Fruit fly (Drosophila melanogaster): Measurements from ENCODE around the gene CG3726.

The CG3726 gene

dm6 chrX:5883394-5883793 is 33.5 kb upstream of the CG3726 start:
- TF ChIP-seq CG4496 (GFP tag; IDR thresholded peaks at IDR 0.05), result 0 out of 3 replicates have a peak, but pooled peaks have one; percentile 30
- no peak for TF ChIP-seq Snoo (tag; optimal IDR thresholded peaks at IDR 0.05)

dm6 chrX:5884294-5884693 is 32.6 kb upstream of the CG3726 start:
- TF ChIP-seq CG13204 (GFP tag; optimal IDR thresholded peaks at IDR 0.05) (no peak), Pif1A (GFP tag; optimal IDR thresholded peaks at IDR 0.05) (no peak), CG17806 (tag; optimal IDR thresholded peaks at IDR 0.05) (no peak), CG4496 (GFP tag; IDR thresholded peaks at IDR 0.05) (no peak), Snoo (tag; optimal IDR thresholded peaks at IDR 0.05) (no peak), rn (GFP tag; IDR thresholded peaks at IDR 0.05) (no peak), CG14655 (GFP tag; optimal IDR thresholded peaks at IDR 0.05) (no peak), Ets98B (GFP tag; IDR thresholded peaks at IDR 0.05) (no peak), D1 (tag; optimal IDR thresholded peaks at IDR 0.05) (no peak), Pif1B (GFP tag; optimal IDR thresholded peaks at IDR 0.05) (no peak), CG12605 (GFP tag; IDR thresholded peaks at IDR 0.05) (no peak), CG34367 (tag; optimal IDR thresholded peaks at IDR 0.05) (no peak), CG32121 (GFP tag; IDR thresholded peaks at IDR 0.05) (no peak), gl (tag; optimal IDR thresholded peaks at IDR 0.05) (no peak), CG8159 (tag; optimal IDR thresholded peaks at IDR 0.05) (no peak), fd96Ca (GFP tag; IDR thresholded peaks at IDR 0.05) (no peak), CG9948 (tag; optimal IDR thresholded peaks at IDR 0.05) (no peak), CG10348 (GFP tag; IDR thresholded peaks at IDR 0.05) (no peak), EcR (GFP tag; optimal IDR thresholded peaks at IDR 0.05) (no peak), CG8301 (tag; optimal IDR thresholded peaks at IDR 0.05) (no peak)

dm6 chrX:5884887-5885286 is 32.0 kb upstream of the CG3726 start:
- TF ChIP-seq Snoo (tag; optimal IDR thresholded peaks at IDR 0.05), result no peak
- no peak for TF ChIP-seq EcR (GFP tag; optimal IDR thresholded peaks at IDR 0.05)
- no peak for TF ChIP-seq D1 (tag; optimal IDR thresholded peaks at IDR 0.05)
- no peak for TF ChIP-seq CG13204 (GFP tag; optimal IDR thresholded peaks at IDR 0.05)
- no peak for TF ChIP-seq fd96Ca (GFP tag; IDR thresholded peaks at IDR 0.05)
- TF ChIP-seq CG10348 (GFP tag; IDR thresholded peaks at IDR 0.05), result no peak
- TF ChIP-seq rn (GFP tag; IDR thresholded peaks at IDR 0.05), result no peak
- TF ChIP-seq CG9948 (tag; optimal IDR thresholded peaks at IDR 0.05), result no peak
- no peak for TF ChIP-seq CG12605 (GFP tag; IDR thresholded peaks at IDR 0.05)
- no peak for TF ChIP-seq gl (tag; optimal IDR thresholded peaks at IDR 0.05)
- no peak for TF ChIP-seq CG15710 (tag; optimal IDR thresholded peaks at IDR 0.05)
- no peak for TF ChIP-seq Pif1B (GFP tag; optimal IDR thresholded peaks at IDR 0.05)

dm6 chrX:5885521-5885920 is 31.4 kb upstream of the CG3726 start:
- no peak for TF ChIP-seq CG4496 (GFP tag; IDR thresholded peaks at IDR 0.05)
- peak; percentile 19 for TF ChIP-seq EcR (GFP tag; optimal IDR thresholded peaks at IDR 0.05)

dm6 chrX:5885973-5886372 is 30.9 kb upstream of the CG3726 start:
- TF ChIP-seq Pif1A (GFP tag; optimal IDR thresholded peaks at IDR 0.05) (peak; percentile 13), CG17806 (tag; optimal IDR thresholded peaks at IDR 0.05) (peak; percentile 33), CG8301 (tag; optimal IDR thresholded peaks at IDR 0.05) (no peak), CG14655 (GFP tag; optimal IDR thresholded peaks at IDR 0.05) (peak; percentile 3), CG4496 (GFP tag; IDR thresholded peaks at IDR 0.05) (0 out of 3 replicates have a peak, but pooled peaks have one; percentile 20), CG8159 (tag; optimal IDR thresholded peaks at IDR 0.05) (peak; percentile 25), CG13204 (GFP tag; optimal IDR thresholded peaks at IDR 0.05) (no peak), CG9948 (tag; optimal IDR thresholded peaks at IDR 0.05) (peak; percentile 1)

dm6 chrX:5886764-5887555 is 29.9 kb upstream of the CG3726 start:
- TF ChIP-seq Pif1B (GFP tag; optimal IDR thresholded peaks at IDR 0.05) (peak; percentile 83), CG12605 (GFP tag; IDR thresholded peaks at IDR 0.05) (peak; percentile 53; the same call in 1 of the 2 replicates), CG13204 (GFP tag; optimal IDR thresholded peaks at IDR 0.05) (peak; percentile 76), CG14655 (GFP tag; optimal IDR thresholded peaks at IDR 0.05) (peak; percentile 78), fd96Ca (GFP tag; IDR thresholded peaks at IDR 0.05) (peak; percentile 83; the same call in 2 of the 3 replicates), CG34367 (tag; optimal IDR thresholded peaks at IDR 0.05) (peak; percentile 80), CG8301 (tag; optimal IDR thresholded peaks at IDR 0.05) (peak; percentile 66), CG4496 (GFP tag; IDR thresholded peaks at IDR 0.05) (peak; percentile 82), gl (tag; optimal IDR thresholded peaks at IDR 0.05) (peak; percentile 63), D1 (tag; optimal IDR thresholded peaks at IDR 0.05) (peak; percentile 4), Snoo (tag; optimal IDR thresholded peaks at IDR 0.05) (peak; percentile 85), CG9948 (tag; optimal IDR thresholded peaks at IDR 0.05) (peak; percentile 78), CG10348 (GFP tag; IDR thresholded peaks at IDR 0.05) (no peak), CG17806 (tag; optimal IDR thresholded peaks at IDR 0.05) (peak; percentile 74), CG8159 (tag; optimal IDR thresholded peaks at IDR 0.05) (peak; percentile 81), Ets98B (GFP tag; IDR thresholded peaks at IDR 0.05) (peak; percentile 55), CG15710 (tag; optimal IDR thresholded peaks at IDR 0.05) (peak; percentile 82), Pif1A (GFP tag; optimal IDR thresholded peaks at IDR 0.05) (peak; percentile 69), EcR (GFP tag; optimal IDR thresholded peaks at IDR 0.05) (peak; percentile 96), CG32121 (GFP tag; IDR thresholded peaks at IDR 0.05) (0 out of 2 replicates have a peak, but pooled peaks have one; percentile 33), rn (GFP tag; IDR thresholded peaks at IDR 0.05) (0 out of 2 replicates have a peak, but pooled peaks have one; percentile 32)

Measured in whole organism, pupa.